Fruit fly (Drosophila melanogaster) whole organism, wandering third instar larva: Measurements from ENCODE around the gene ArgRS-m.

Experiments used
- CrebA ChIP-seq: fragments of 200-800 bp; sonication (Bioruptor generic); optimal IDR thresholded peaks from 2 replicates; lab custom pipeline; 2016; ENCODE audit warnings: missing biosample characterization, mild to moderate bottlenecking, missing genetic modification characterization, borderline replicate concordance
- Dfd ChIP-seq: fragments of >200 bp; optimal IDR thresholded peaks from 2 replicates; lab custom pipeline; 2017; ENCODE audit warnings: missing biosample characterization, missing genetic modification characterization
- Dif ChIP-seq: fragments of 200-275, 200-300 bp; sonication (Bioruptor generic); optimal IDR thresholded peaks from 2 replicates; lab custom pipeline; 2018; ENCODE audit warnings: missing biosample characterization, missing genetic modification characterization; ENCODE audit not compliant: partially characterized antibody
- GATAd ChIP-seq: sonication (Bioruptor generic); optimal IDR thresholded peaks from 2 replicates; lab custom pipeline; 2016; ENCODE audit warnings: missing biosample characterization, missing genetic modification characterization
- HLH106 ChIP-seq: fragments of 200-800 bp; optimal IDR thresholded peaks from 3 replicates; lab custom pipeline; 2019; ENCODE audit warnings: missing biosample characterization, mild to moderate bottlenecking, missing genetic modification characterization, moderate library complexity
- Hnf4 ChIP-seq: fragments of 200-800 bp; sonication (Bioruptor generic); optimal IDR thresholded peaks from 2 replicates; lab custom pipeline; 2016; ENCODE audit warnings: missing biosample characterization, mild to moderate bottlenecking, missing genetic modification characterization
- Hr78 ChIP-seq: fragments of >200 bp; optimal IDR thresholded peaks from 2 replicates; lab custom pipeline; 2017; ENCODE audit warnings: missing biosample characterization, missing genetic modification characterization
- Hr83 ChIP-seq: fragments of 200-300 bp; sonication (Bioruptor generic); optimal IDR thresholded peaks from 2 replicates; lab custom pipeline; 2016; ENCODE audit warnings: missing biosample characterization, mild to moderate bottlenecking, missing genetic modification characterization, moderate library complexity; ENCODE audit not compliant: poor library complexity, severe bottlenecking
- Jra ChIP-seq: sonication (Bioruptor generic); optimal IDR thresholded peaks from 2 replicates; lab custom pipeline; 2016; ENCODE audit warnings: missing biosample characterization, missing genetic modification characterization
- Mio ChIP-seq: sonication (Bioruptor generic); optimal IDR thresholded peaks from 2 replicates; lab custom pipeline; 2016; ENCODE audit warnings: missing biosample characterization, missing genetic modification characterization
- Myc ChIP-seq: fragments of >200 bp; optimal IDR thresholded peaks from 2 replicates; lab custom pipeline; 2017
- OdsH ChIP-seq: fragments of 200-800 bp; sonication (Bioruptor generic); optimal IDR thresholded peaks from 2 replicates; lab custom pipeline; 2016; ENCODE audit warnings: missing biosample characterization, mild to moderate bottlenecking, missing genetic modification characterization
- Rel ChIP-seq, 2 experiments: fragments of 200-800 bp; sonication (Bioruptor generic) in 1 of 2; optimal IDR thresholded peaks; 2 replicates in 1 of 2; 3 replicates in 1 of 2; lab custom pipeline; 2016 to 2019; ENCODE audit warnings: mild to moderate bottlenecking in 2 of 2, missing biosample characterization in 2 of 2, missing genetic modification characterization in 2 of 2, moderate library complexity in 1 of 2
- Vsx2 ChIP-seq: fragments of 200-300, 225-300 bp; sonication (Bioruptor generic); optimal IDR thresholded peaks from 2 replicates; lab custom pipeline; 2018; ENCODE audit warnings: missing biosample characterization, missing genetic modification characterization; ENCODE audit not compliant: partially characterized antibody
- br ChIP-seq: fragments of 200-800 bp; sonication (Bioruptor generic); optimal IDR thresholded peaks from 2 replicates; lab custom pipeline; 2016; ENCODE audit warnings: missing biosample characterization, missing genetic modification characterization
- dl ChIP-seq, 2 experiments: fragments of 175-275, 200-275 bp in 1 of 2; fragments of 200-275 bp in 1 of 2; sonication (Bioruptor generic); optimal IDR thresholded peaks; lab custom pipeline; 2018; ENCODE audit warnings: mild to moderate bottlenecking in 2 of 2, missing biosample characterization in 2 of 2, missing genetic modification characterization in 2 of 2, moderate library complexity in 2 of 2; ENCODE audit not compliant: partially characterized antibody in 2 of 2, insufficient read depth in 1 of 2
- ey ChIP-seq: fragments of 200-800 bp; sonication (Bioruptor generic); optimal IDR thresholded peaks from 2 replicates; lab custom pipeline; 2016; ENCODE audit warnings: missing biosample characterization, missing genetic modification characterization
- foxo ChIP-seq, 2 experiments: fragments of 200-800 bp; sonication (Bioruptor generic); optimal IDR thresholded peaks; 2 replicates in 1 of 2; 3 replicates in 1 of 2; lab custom pipeline; 2016 to 2017; ENCODE audit warnings: missing biosample characterization in 2 of 2, missing genetic modification characterization in 2 of 2
- fru ChIP-seq: fragments of 200-800 bp; sonication (Bioruptor generic); optimal IDR thresholded peaks from 3 replicates; lab custom pipeline; 2016; ENCODE audit warnings: missing biosample characterization, mild to moderate bottlenecking, missing genetic modification characterization
- h ChIP-seq: fragments of 200-800 bp; sonication (Bioruptor generic); optimal IDR thresholded peaks from 3 replicates; lab custom pipeline; 2016; ENCODE audit warnings: missing biosample characterization, mild to moderate bottlenecking, missing genetic modification characterization
- jim ChIP-seq: fragments of 175-275, 200-325 bp; sonication (Bioruptor generic); optimal IDR thresholded peaks from 2 replicates; lab custom pipeline; 2016; ENCODE audit warnings: missing biosample characterization, mild to moderate bottlenecking, missing genetic modification characterization
- lola ChIP-seq: fragments of >200 bp; optimal IDR thresholded peaks from 2 replicates; lab custom pipeline; 2017; ENCODE audit warnings: missing biosample characterization, missing genetic modification characterization
- psq ChIP-seq: fragments of 200-800 bp; sonication (Bioruptor generic); optimal IDR thresholded peaks from 3 replicates; lab custom pipeline; 2017; ENCODE audit warnings: missing biosample characterization, mild to moderate bottlenecking, missing genetic modification characterization, moderate library complexity
- rgr ChIP-seq: fragments of 200-800 bp; sonication (Bioruptor generic); optimal IDR thresholded peaks from 3 replicates; lab custom pipeline; 2016; ENCODE audit warnings: missing biosample characterization, mild to moderate bottlenecking, missing genetic modification characterization
- sv ChIP-seq: fragments of 200-800 bp; sonication (Bioruptor generic); optimal IDR thresholded peaks from 3 replicates; lab custom pipeline; 2016; ENCODE audit warnings: missing biosample characterization, missing genetic modification characterization
- tai ChIP-seq: sonication (Bioruptor generic); optimal IDR thresholded peaks from 2 replicates; lab custom pipeline; 2016; ENCODE audit warnings: missing biosample characterization, missing genetic modification characterization

The ArgRS-m gene

DNA sequence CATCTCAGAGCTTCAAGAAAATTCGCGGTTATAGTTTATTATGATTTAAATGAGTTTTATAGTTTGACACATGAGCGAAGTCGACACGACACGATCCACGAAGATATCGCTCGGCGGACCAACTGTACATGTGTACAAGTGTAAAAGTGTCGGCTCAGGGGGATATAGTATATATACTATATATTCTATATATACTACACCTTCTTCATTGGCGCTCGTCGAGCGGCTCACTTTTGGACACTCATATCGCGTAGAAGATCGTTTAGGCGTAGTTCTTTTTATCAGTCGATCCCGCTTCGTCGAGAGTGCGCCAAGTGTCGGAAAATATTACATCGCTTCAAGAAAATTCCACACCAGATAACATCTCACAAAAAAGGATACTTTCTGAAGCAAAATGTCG lies 4.2 kb downstream of the ArgRS-m start, which contains the start of gene wtrw:
TSS of gene wtrw (plus strand) at position 301 of the 400 bp plus-strand sequence.
- TF ChIP-seq Rel (GFP tag; optimal IDR thresholded peaks at IDR 0.05; lab: Kevin White, UChicago) (no peak), Rel (tag; optimal IDR thresholded peaks at IDR 0.05; lab: Kevin White, UChicago) (no peak), jim (GFP tag; lab: Kevin White, UChicago) (no peak), Dfd (GFP tag; lab: Kevin White, UChicago) (no peak), Jra (no peak), Hr78 (GFP tag; lab: Kevin White, UChicago) (no peak), br (GFP tag; lab: Kevin White, UChicago) (no peak), GATAd (GFP tag; lab: Kevin White, UChicago) (no peak), Mio (no peak)

DNA sequence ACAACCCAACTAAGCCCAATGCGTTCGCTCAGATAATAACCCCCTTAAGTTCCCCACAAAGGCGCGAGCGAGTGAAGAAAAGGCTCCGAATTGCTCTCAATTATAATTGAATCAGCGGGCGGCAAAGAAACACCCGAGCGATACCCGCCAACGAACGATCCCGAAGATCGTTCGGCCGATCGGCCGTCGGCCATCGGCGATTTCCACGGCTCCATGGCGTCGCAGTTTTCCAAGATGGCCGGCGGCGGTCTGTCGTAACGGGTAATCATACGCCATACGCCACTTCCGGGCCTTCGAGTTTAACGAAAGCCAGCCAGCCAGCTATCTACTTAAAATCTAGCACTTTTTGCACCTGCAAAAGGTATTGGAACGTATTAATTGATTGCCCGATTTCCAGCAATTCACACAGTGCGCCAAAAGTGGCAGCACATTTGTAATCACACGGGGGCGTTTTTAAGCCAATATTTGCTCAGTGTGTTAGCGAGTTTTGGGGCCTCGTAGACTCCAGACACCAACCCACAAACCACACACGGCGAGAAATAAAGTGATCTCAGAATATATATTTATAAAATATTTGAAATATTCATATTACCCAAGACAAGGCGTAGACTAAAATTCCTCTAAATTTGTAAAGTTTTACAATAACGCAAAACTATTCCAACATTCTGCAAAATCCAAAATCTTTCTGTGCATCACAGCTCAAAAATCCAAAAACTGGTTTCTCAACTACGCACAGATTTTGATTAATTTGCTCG lies 5.6 kb downstream of the ArgRS-m start:
- TF ChIP-seq fru (GFP tag; lab: Kevin White, UChicago) (peak; percentile 37), Myc (lab: Kevin White, UChicago) (no peak), foxo (GFP tag; optimal IDR thresholded peaks at IDR 0.05; lab: Kevin White, UChicago) (peak in 1 of 2 experiments; percentile 46), h (GFP tag; lab: Kevin White, UChicago) (peak; percentile 43), HLH106 (tag; lab: Kevin White, UChicago) (no peak)

DNA sequence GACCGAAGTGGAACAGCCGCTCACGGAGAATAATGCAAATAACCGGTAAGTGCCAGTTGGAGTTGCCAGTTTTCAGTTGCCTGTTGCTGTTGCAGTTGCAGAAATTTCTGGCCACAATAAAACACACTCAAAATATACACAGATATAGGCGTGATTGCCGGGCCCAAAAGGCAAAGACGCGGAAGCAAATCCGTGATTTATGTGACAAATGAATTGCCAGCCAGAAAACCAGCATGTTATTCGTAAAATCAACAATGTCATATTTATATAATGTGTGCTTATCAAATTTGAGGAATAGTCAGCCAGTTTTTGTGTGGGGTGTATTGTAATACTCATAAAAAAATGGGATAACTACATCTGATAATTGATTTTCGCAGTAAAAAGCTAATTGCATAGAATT lies 7.7 kb downstream of the ArgRS-m start:
- TF ChIP-seq HLH106 (tag; lab: Kevin White, UChicago) (no peak), sv (no peak), tai (GFP tag; lab: Kevin White, UChicago) (no peak), psq (no peak), foxo (GFP tag; optimal IDR thresholded peaks at IDR 0.05; lab: Kevin White, UChicago) (no peak), dl (GFP tag; optimal IDR thresholded peaks at IDR 0.05; lab: Kevin White, UChicago; ENCODE audit: insufficient read depth in 1 of 2, partially characterized antibody in 2 of 2) (no peak), lola (no peak), br (GFP tag; lab: Kevin White, UChicago) (no peak), Dif (GFP tag; lab: Kevin White, UChicago) (no peak)

DNA sequence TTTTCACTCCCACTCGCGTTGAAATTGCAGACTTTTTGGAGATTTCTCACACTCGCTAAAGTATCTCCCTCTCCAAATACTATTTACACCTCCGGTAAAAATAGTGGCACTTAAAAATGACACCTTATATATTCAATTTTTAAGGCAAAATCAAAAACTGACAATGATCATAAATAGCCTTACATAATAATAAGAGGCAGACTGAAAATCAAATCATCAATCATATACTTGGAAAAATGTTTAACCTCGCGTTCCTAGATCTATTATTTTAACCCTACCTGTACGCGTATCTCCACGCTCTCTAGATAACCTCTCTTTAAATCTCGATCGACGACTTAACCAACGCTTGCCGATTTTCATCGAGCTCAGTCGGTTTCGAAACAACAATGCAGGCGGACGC lies 8.6 kb downstream of the ArgRS-m start:
- TF ChIP-seq sv: peak; percentile 19
- TF ChIP-seq foxo (GFP tag; optimal IDR thresholded peaks at IDR 0.05; lab: Kevin White, UChicago): no peak
- TF ChIP-seq ey: no peak
- TF ChIP-seq fru (GFP tag; lab: Kevin White, UChicago): peak; percentile 41
- no peak for TF ChIP-seq Vsx2
- TF ChIP-seq, all 38 proteins: peak for 2

DNA sequence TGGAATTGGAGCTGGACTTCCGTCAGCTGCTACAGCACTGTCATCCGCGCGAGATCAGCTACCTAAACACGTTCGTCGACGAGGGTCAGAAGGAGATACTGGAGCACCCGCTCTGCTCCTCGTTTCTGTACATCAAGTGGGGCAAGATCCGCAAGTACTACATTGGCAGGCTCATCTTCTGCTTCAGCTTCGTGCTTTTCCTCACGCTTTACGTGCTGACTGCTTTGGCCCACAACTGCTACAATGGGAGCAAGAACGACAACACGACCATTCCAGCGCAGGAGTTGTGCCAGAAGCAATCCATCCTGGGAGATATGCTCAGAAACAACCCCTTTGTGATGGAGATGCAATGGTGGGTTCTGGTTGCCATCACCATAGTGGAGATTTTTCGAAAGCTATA lies 12.4 kb downstream of the ArgRS-m start:
- TF ChIP-seq Hr78 (GFP tag; lab: Kevin White, UChicago): no peak
- TF ChIP-seq Hnf4 (GFP tag; lab: Kevin White, UChicago): no peak
- no peak for TF ChIP-seq CrebA (GFP tag; lab: Kevin White, UChicago)
- no peak for TF ChIP-seq Hr83 (GFP tag; lab: Kevin White, UChicago)
- no peak for TF ChIP-seq rgr
- no peak for TF ChIP-seq OdsH (GFP tag; lab: Kevin White, UChicago)

DNA sequence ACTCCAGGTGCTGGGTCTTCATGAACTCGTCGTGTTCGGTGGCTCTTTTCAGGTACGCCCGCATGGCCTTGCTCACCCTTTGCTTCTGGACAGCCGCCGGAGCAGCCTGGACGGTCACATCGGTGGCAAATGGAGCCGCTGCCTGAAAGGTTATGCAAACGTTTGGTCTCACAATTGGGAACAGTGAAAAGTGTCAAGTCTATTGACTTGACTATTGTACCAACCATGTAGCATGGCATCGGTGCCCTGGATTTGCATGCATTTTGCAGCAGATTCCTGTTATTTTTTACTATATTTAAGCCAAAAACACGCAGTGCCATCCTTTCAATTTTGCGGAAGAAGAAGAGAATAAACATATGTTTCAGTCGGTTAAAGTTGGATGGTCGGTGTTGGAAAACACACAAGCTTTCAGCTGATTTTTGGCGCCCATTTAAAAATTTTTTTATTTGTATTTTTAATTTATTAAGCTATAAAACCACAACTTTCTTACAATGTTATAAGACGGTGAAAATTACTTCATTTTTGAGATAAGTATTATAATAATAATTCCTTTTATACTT lies 15.5 kb downstream of the ArgRS-m start, which contains the start of gene mRpS9:
TSS of gene mRpS9 (minus strand) at position 355 of the 560 bp plus-strand sequence.
- TF ChIP-seq foxo (GFP tag; optimal IDR thresholded peaks at IDR 0.05; lab: Kevin White, UChicago) (no peak), Jra (no peak), Hr83 (GFP tag; lab: Kevin White, UChicago) (no peak), tai (GFP tag; lab: Kevin White, UChicago) (no peak), jim (GFP tag; lab: Kevin White, UChicago) (no peak)
